Worm (Caenorhabditis elegans): ENCODE results near the gene lin-40.

Gene lin-40

DNA sequence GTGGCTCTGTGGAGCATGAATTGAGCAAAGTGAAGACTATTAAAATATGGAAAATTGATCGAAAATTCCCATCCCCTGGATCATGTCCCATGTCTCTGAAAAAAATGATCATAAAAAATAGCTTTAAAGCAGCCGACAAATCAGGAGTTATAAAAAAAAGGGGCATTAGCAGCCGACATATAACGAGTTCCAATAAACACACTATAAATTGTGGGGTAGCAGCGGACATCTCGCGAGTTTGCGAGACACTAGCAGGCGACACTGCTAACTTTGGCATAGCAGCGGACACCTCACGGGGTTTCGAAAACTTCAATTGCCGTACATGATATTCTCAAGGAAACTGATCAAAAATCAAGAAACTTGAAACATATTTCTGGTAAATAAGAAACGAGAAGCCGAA is 34.5 kb downstream of the lin-40 start, which contains the start of gene hpo-36:
TSS of gene hpo-36 (minus strand) at position 101 of the 400 bp plus-strand sequence.
- TF ChIP-seq nhr-90 (tag; optimal IDR thresholded peaks at IDR 0.05; ENCODE audit: poor library complexity) (no peak), snu-23 (GFP tag; optimal IDR thresholded peaks at IDR 0.05) (no peak), F16B12.6 (tag; optimal IDR thresholded peaks at IDR 0.05) (no peak), sup-37 (GFP tag; optimal IDR thresholded peaks at IDR 0.05) (no peak), efl-3 (GFP tag; optimal IDR thresholded peaks at IDR 0.05) (no peak), elt-2 (tag; optimal IDR thresholded peaks at IDR 0.05) (no peak), fkh-10 (GFP tag; optimal IDR thresholded peaks at IDR 0.05) (no peak), nhr-12 (tag; optimal IDR thresholded peaks at IDR 0.05) (no peak)

ce11 chrV:3743172-3743626 is 38.4 kb downstream of the lin-40 start, which contains the start of gene mtm-9:
TSS of gene mtm-9 (plus strand) at chrV:3743576.
- TF ChIP-seq nhr-237 (tag; optimal IDR thresholded peaks at IDR 0.05) (no peak), fkh-8 (tag; optimal IDR thresholded peaks at IDR 0.05) (peak; percentile 36), xbp-1 (tag; optimal IDR thresholded peaks at IDR 0.05) (peak; percentile 22), lin-14 (GFP tag; optimal IDR thresholded peaks at IDR 0.05) (no peak), tbx-2 (tag; optimal IDR thresholded peaks at IDR 0.05) (peak; percentile 36), nhr-20 (tag; optimal IDR thresholded peaks at IDR 0.05) (peak; percentile 63), lin-35 (GFP tag; optimal IDR thresholded peaks at IDR 0.05) (peak; percentile 94 to 98), ceh-8 (GFP tag; optimal IDR thresholded peaks at IDR 0.05) (peak; percentile 37), nhr-19 (GFP tag; conservative IDR thresholded peaks at IDR 0.05) (peak; percentile 32; the same call in 1 of the 2 replicates), skn-1 (tag; optimal IDR thresholded peaks at IDR 0.05) (peak; percentile 46), C16A3.4 (tag; optimal IDR thresholded peaks at IDR 0.05) (peak; percentile 43), ceh-82 (tag; optimal IDR thresholded peaks at IDR 0.05) (peak in 1 of 3 experiments; percentile 33), egl-13 (tag; optimal IDR thresholded peaks at IDR 0.05) (no peak), lsy-2 (tag; optimal IDR thresholded peaks at IDR 0.05) (peak; percentile 47 to 82), lin-13 (GFP tag; optimal IDR thresholded peaks at IDR 0.05) (peak; percentile 10), nhr-77 (tag; optimal IDR thresholded peaks at IDR 0.05) (peak; percentile 17), vab-15 (tag; optimal IDR thresholded peaks at IDR 0.05) (no peak), isw-1 (GFP tag; IDR thresholded peaks at IDR 0.05) (peak; percentile 27), fos-1 (tag; optimal IDR thresholded peaks at IDR 0.05) (no peak), ztf-11 (tag; optimal IDR thresholded peaks at IDR 0.05) (no peak), irx-1 (tag; optimal IDR thresholded peaks at IDR 0.05) (peak; percentile 46), elt-3 (tag; optimal IDR thresholded peaks at IDR 0.05) (peak in 1 of 6 experiments; percentile 57), nhr-84 (tag; optimal IDR thresholded peaks at IDR 0.05) (no peak), snu-23 (GFP tag; optimal IDR thresholded peaks at IDR 0.05) (peak; percentile 57), swsn-7 (tag; optimal IDR thresholded peaks at IDR 0.05) (peak; percentile 40), blmp-1 (tag; optimal IDR thresholded peaks at IDR 0.05) (peak; percentile 55), mab-9 (GFP tag; IDR thresholded peaks at IDR 0.05) (no peak), efl-1 (optimal IDR thresholded peaks at IDR 0.05) (peak; percentile 52 to 93), efl-1 (GFP tag; optimal IDR thresholded peaks at IDR 0.05 in 1 of 2) (peak; percentile 93 to 99), jun-1 (tag; optimal IDR thresholded peaks at IDR 0.05) (peak; percentile 25), mep-1 (tag; optimal IDR thresholded peaks at IDR 0.05) (peak; percentile 42), unc-130 (tag; optimal IDR thresholded peaks at IDR 0.05) (peak; percentile 28), nhr-90 (tag; optimal IDR thresholded peaks at IDR 0.05; ENCODE audit: poor library complexity) (peak; percentile 40), nhr-28 (tag; optimal IDR thresholded peaks at IDR 0.05) (no peak), dpl-1 (GFP tag; optimal IDR thresholded peaks at IDR 0.05) (peak; percentile 91 to 94 (median 93))

DNA sequence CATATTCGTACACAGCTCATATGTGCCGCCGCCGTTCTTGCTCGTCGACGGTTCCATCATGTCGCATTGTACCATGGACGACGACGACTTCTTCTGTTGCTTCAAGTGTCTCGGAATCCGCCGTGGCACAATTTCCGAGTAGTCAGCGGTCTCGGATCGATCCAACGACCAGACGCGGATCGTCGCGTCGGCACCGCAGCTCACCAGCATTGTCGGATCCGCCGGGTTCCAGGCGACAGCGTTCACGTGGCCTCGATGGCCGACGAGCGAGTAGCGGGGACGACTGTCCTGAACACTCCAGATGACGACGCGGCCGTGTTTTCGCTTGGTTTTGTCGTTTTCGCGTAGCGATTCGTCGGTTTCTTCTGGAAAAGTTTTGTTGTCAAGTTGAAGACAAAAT is 45.5 kb downstream of the lin-40 start:
- TF ChIP-seq ets-5 (GFP tag; IDR thresholded peaks at IDR 0.05) (no peak), efl-1 (optimal IDR thresholded peaks at IDR 0.05) (no peak), efl-1 (GFP tag; optimal IDR thresholded peaks at IDR 0.05 in 1 of 2) (peak in 1 of 2 experiments; percentile 67)
